Worm (Caenorhabditis elegans) whole organism, mixed stage, embryonic: ENCODE measurements around the gene T21C9.6.

Experiments
- bed-3 ChIP-seq: fragments of 200-800 bp; sonication (Bioruptor generic); optimal IDR thresholded peaks from 3 replicates; lab custom pipeline; 2018; ENCODE audit warnings: mild to moderate bottlenecking, missing genetic modification characterization, moderate library complexity, missing compliant biosample characterization
- blmp-1 ChIP-seq: fragments of 150-350 bp; optimal IDR thresholded peaks from 2 replicates; lab custom pipeline; 2014; ENCODE audit warnings: missing biosample characterization, missing genetic modification characterization
- ceh-39 ChIP-seq: fragments of 150-350 bp; optimal IDR thresholded peaks from 2 replicates; lab custom pipeline; 2014; ENCODE audit warnings: missing biosample characterization, missing genetic modification characterization
- ceh-43 ChIP-seq: fragments of 200-800 bp; sonication (Bioruptor generic); optimal IDR thresholded peaks from 2 replicates; lab custom pipeline; 2018; ENCODE audit warnings: mild to moderate bottlenecking, missing genetic modification characterization, moderate library complexity, missing compliant biosample characterization
- ceh-83 ChIP-seq: fragments of 200-800 bp; sonication (Bioruptor generic); optimal IDR thresholded peaks from 2 replicates; lab custom pipeline; 2018; ENCODE audit warnings: mild to moderate bottlenecking, missing genetic modification characterization, missing compliant biosample characterization
- ces-1 ChIP-seq: fragments of 150-350 bp; optimal IDR thresholded peaks from 2 replicates; lab custom pipeline; 2014; ENCODE audit warnings: missing biosample characterization, missing genetic modification reagents, missing genetic modification characterization
- elt-3 ChIP-seq: fragments of 150-350 bp; optimal IDR thresholded peaks from 2 replicates; lab custom pipeline; 2014; ENCODE audit warnings: missing biosample characterization, missing genetic modification characterization
- lsy-2 ChIP-seq: fragments of 150-350 bp; optimal IDR thresholded peaks from 2 replicates; lab custom pipeline; 2014; ENCODE audit warnings: missing biosample characterization, missing genetic modification characterization
- mab-5 ChIP-seq: fragments of 150-350 bp; optimal IDR thresholded peaks from 2 replicates; lab custom pipeline; 2014; ENCODE audit warnings: missing biosample characterization, missing genetic modification characterization
- nhr-12 ChIP-seq: fragments of 150-350 bp; optimal IDR thresholded peaks from 2 replicates; lab custom pipeline; 2014; ENCODE audit warnings: missing biosample characterization, missing genetic modification characterization
- pha-4 ChIP-seq: fragments of 150-350 bp; optimal IDR thresholded peaks from 2 replicates; lab custom pipeline; 2018; ENCODE audit warnings: missing biosample characterization, missing genetic modification reagents, missing genetic modification characterization
- tbx-8 ChIP-seq: fragments of 200-800 bp; sonication (Bioruptor generic); optimal IDR thresholded peaks from 2 replicates; lab custom pipeline; 2018; ENCODE audit warnings: mild to moderate bottlenecking, missing genetic modification characterization, moderate library complexity, missing compliant biosample characterization
- ztf-11 ChIP-seq: fragments of 150-350 bp; optimal IDR thresholded peaks from 2 replicates; lab custom pipeline; 2014; ENCODE audit warnings: missing biosample characterization, missing genetic modification characterization

- TF ChIP-seq ceh-43 (GFP tag; lab: Kevin White, UChicago) (no peak), pha-4 (tag; lab: Kevin White, UChicago) (no peak), tbx-8 (GFP tag; lab: Kevin White, UChicago) (no peak), bed-3 (GFP tag; lab: Kevin White, UChicago) (no peak), nhr-12 (tag; lab: Kevin White, UChicago) (no peak), ceh-39 (tag; lab: Kevin White, UChicago) (no peak), blmp-1 (tag; lab: Kevin White, UChicago) (no peak), elt-3 (tag; lab: Kevin White, UChicago) (no peak), lsy-2 (tag; lab: Kevin White, UChicago) (no peak), ces-1 (GFP tag; lab: Kevin White, UChicago) (no peak), ztf-11 (no peak), mab-5 (tag; lab: Kevin White, UChicago) (no peak), ceh-83 (no peak)
Observed at ce11 chrV:10632758-10633157, 51.1 kb downstream of the T21C9.6 start, which contains the start of gene mab-23.
